Worm (Caenorhabditis elegans) whole organism, young adult: ENCODE data around the gene pyk-2.

ENCODE experiments used
- B0035.1 ChIP-seq: sonication (generic microtip); optimal IDR thresholded peaks from 2 replicates; lab custom pipeline; 2016; ENCODE audit warnings: missing genetic modification characterization, mild to moderate bottlenecking, missing compliant biosample characterization, missing genotype, missing genetic modification reagents
- C06A6.2 ChIP-seq: fragments of 200-800 bp; sonication (Bioruptor generic); conservative IDR thresholded peaks from 2 replicates; pipeline ENCODE4 v1.3.6; 2022; ENCODE audit warnings: missing genetic modification characterization, missing compliant biosample characterization
- F10E7.11 ChIP-seq: sonication (generic microtip); optimal IDR thresholded peaks from 2 replicates; lab custom pipeline; 2017; ENCODE audit warnings: mild to moderate bottlenecking, missing genetic modification characterization, moderate library complexity, missing compliant biosample characterization
- F23B12.7 ChIP-seq: sonication (generic microtip); optimal IDR thresholded peaks from 2 replicates; lab custom pipeline; 2017; ENCODE audit warnings: missing genetic modification characterization, mild to moderate bottlenecking, missing compliant biosample characterization, antibody characterized with exemption, moderate library complexity; ENCODE audit not compliant: insufficient read depth
- F33H1.4 ChIP-seq: fragments of 200-800 bp; sonication (Bioruptor generic); IDR thresholded peaks from 2 replicates; pipeline ENCODE4 v1.3.6; 2022; ENCODE audit warnings: missing genetic modification reagents, missing genetic modification characterization, missing compliant biosample characterization
- F55B11.4 ChIP-seq: sonication (generic microtip); optimal IDR thresholded peaks from 2 replicates; lab custom pipeline; 2016; ENCODE audit warnings: missing compliant biosample characterization, missing genetic modification characterization, borderline replicate concordance; ENCODE audit not compliant: insufficient read depth
- K12H6.12 ChIP-seq: fragments of 200-800 bp; sonication (Bioruptor generic); optimal IDR thresholded peaks from 2 replicates; lab custom pipeline; 2018; ENCODE audit warnings: mild to moderate bottlenecking, missing genetic modification characterization, missing compliant biosample characterization
- Y56A3A.18 ChIP-seq: fragments of 200-800 bp; sonication (Bioruptor generic); IDR thresholded peaks from 2 replicates; pipeline ENCODE4 v1.3.6; 2022; ENCODE audit warnings: missing genetic modification reagents, missing genetic modification characterization, missing compliant biosample characterization
- Y67H2A.10 ChIP-seq: fragments of 200-800 bp; sonication (Bioruptor generic); conservative IDR thresholded peaks from 2 replicates; pipeline ENCODE4 v1.3.6; 2022; ENCODE audit warnings: missing genetic modification reagents, missing genetic modification characterization, missing compliant biosample characterization
- ama-1 ChIP-seq, 3 experiments: fragments of 150-350 bp in 1 of 3; sonication (generic microtip) in 2 of 3; optimal IDR thresholded peaks; 2 replicates each; lab custom pipeline; 2014 to 2018; ENCODE audit warnings: missing biosample characterization in 2 of 3, missing genetic modification characterization in 2 of 3, missing genetic modification reagents in 2 of 3
- aptf-2 ChIP-seq: fragments of 200-800 bp; sonication (Bioruptor generic); conservative IDR thresholded peaks from 2 replicates; pipeline ENCODE4 v1.3.6; 2022; ENCODE audit warnings: missing genetic modification reagents, missing genetic modification characterization, missing compliant biosample characterization
- aptf-3 ChIP-seq: fragments of 200-800 bp; sonication (Bioruptor generic); IDR thresholded peaks from 2 replicates; pipeline ENCODE4 v1.3.6; 2022; ENCODE audit warnings: missing genetic modification characterization, missing compliant biosample characterization
- attf-3 ChIP-seq: fragments of 200-800 bp; sonication (Bioruptor generic); conservative IDR thresholded peaks from 2 replicates; pipeline ENCODE4 v1.3.6; 2022; ENCODE audit warnings: missing genetic modification reagents, missing genetic modification characterization, missing compliant biosample characterization
- bed-1 ChIP-seq: fragments of 200-800 bp; sonication (Bioruptor generic); IDR thresholded peaks from 2 replicates; pipeline ENCODE4 v1.3.6; 2022; ENCODE audit warnings: missing genetic modification reagents, missing genetic modification characterization, missing compliant biosample characterization
- bed-2 ChIP-seq: fragments of 200-800 bp; sonication (Bioruptor generic); IDR thresholded peaks from 2 replicates; pipeline ENCODE4 v1.3.6; 2022; ENCODE audit warnings: missing genetic modification reagents, missing genetic modification characterization, missing compliant biosample characterization
- ccch-3 ChIP-seq: fragments of 200-800 bp; sonication (Bioruptor generic); optimal IDR thresholded peaks from 2 replicates; lab custom pipeline; 2018; ENCODE audit warnings: mild to moderate bottlenecking, missing genetic modification characterization, missing compliant biosample characterization
- cebp-1 ChIP-seq, 2 experiments: fragments of 200-800 bp in 1 of 2; sonication (Bioruptor generic) in 1 of 2; sonication (generic microtip) in 1 of 2; IDR thresholded peaks in 1 of 2; optimal IDR thresholded peaks in 1 of 2; 2 replicates each; pipeline versions ENCODE4 v1.3.6 to Lab custom; 2017 to 2022; ENCODE audit warnings: missing compliant biosample characterization in 2 of 2, missing genetic modification characterization in 2 of 2, mild to moderate bottlenecking in 1 of 2, missing genetic modification reagents in 1 of 2, moderate library complexity in 1 of 2
- ceh-79 ChIP-seq: sonication (generic microtip); optimal IDR thresholded peaks from 2 replicates; lab custom pipeline; 2017; ENCODE audit warnings: mild to moderate bottlenecking, missing genetic modification characterization, missing compliant biosample characterization
- dox-1 ChIP-seq: fragments of 200-800 bp; sonication (Bioruptor generic); IDR thresholded peaks from 2 replicates; pipeline ENCODE4 v1.3.6; 2022; ENCODE audit warnings: missing genetic modification reagents, missing genetic modification characterization, missing compliant biosample characterization
- dpl-1 ChIP-seq: fragments of 150-350 bp; optimal IDR thresholded peaks from 2 replicates; lab custom pipeline; 2014; ENCODE audit warnings: missing biosample characterization, missing genetic modification reagents, missing genetic modification characterization
- efl-1 ChIP-seq: fragments of 150-350 bp; optimal IDR thresholded peaks from 2 replicates; lab custom pipeline; 2014; ENCODE audit warnings: missing biosample characterization, missing genetic modification reagents, missing genetic modification characterization
- egl-44 ChIP-seq: fragments of 200-800 bp; sonication (Bioruptor generic); IDR thresholded peaks from 2 replicates; pipeline ENCODE4 v1.3.6; 2022; ENCODE audit warnings: missing genetic modification reagents, missing genetic modification characterization, missing compliant biosample characterization
- hlh-12 ChIP-seq: sonication (generic microtip); optimal IDR thresholded peaks from 2 replicates; lab custom pipeline; 2016; ENCODE audit warnings: missing genetic modification characterization, missing compliant biosample characterization
- hlh-26 ChIP-seq: fragments of 200-800 bp; sonication (Bioruptor generic); conservative IDR thresholded peaks from 2 replicates; pipeline ENCODE4 v1.3.6; 2022; ENCODE audit warnings: missing genetic modification reagents, missing genetic modification characterization, missing compliant biosample characterization
- let-607 ChIP-seq, 2 experiments: fragments of 200-800 bp in 1 of 2; sonication (Bioruptor generic) in 1 of 2; sonication (generic microtip) in 1 of 2; optimal IDR thresholded peaks; 2 replicates each; lab custom pipeline; 2016 to 2018; ENCODE audit warnings: mild to moderate bottlenecking in 2 of 2, missing compliant biosample characterization in 2 of 2, missing genetic modification characterization in 2 of 2, moderate library complexity in 2 of 2, missing genotype in 1 of 2
- lin-54 ChIP-seq: fragments of 200-800 bp; sonication (Bioruptor generic); optimal IDR thresholded peaks from 2 replicates; lab custom pipeline; 2018; ENCODE audit warnings: mild to moderate bottlenecking, missing genetic modification characterization, missing compliant biosample characterization
- lsl-1 ChIP-seq: fragments of 200-800 bp; sonication (Bioruptor generic); optimal IDR thresholded peaks from 2 replicates; lab custom pipeline; 2018; ENCODE audit warnings: mild to moderate bottlenecking, missing genetic modification characterization, moderate library complexity, missing compliant biosample characterization
- madf-3 ChIP-seq: fragments of 200-800 bp; sonication (Bioruptor generic); IDR thresholded peaks from 2 replicates; pipeline ENCODE4 v1.3.6; 2022; ENCODE audit warnings: missing genetic modification reagents, missing genetic modification characterization, missing compliant biosample characterization
- mel-28 ChIP-seq: sonication (generic microtip); optimal IDR thresholded peaks from 2 replicates; lab custom pipeline; 2016; ENCODE audit warnings: borderline replicate concordance, mild to moderate bottlenecking, missing genetic modification characterization, missing compliant biosample characterization
- nfya-2 ChIP-seq: fragments of 200-800 bp; sonication (Bioruptor generic); IDR thresholded peaks from 2 replicates; pipeline ENCODE4 v1.3.6; 2022; ENCODE audit warnings: missing genetic modification reagents, missing genetic modification characterization, missing compliant biosample characterization
- nhr-27 ChIP-seq: fragments of 200-800 bp; sonication (Bioruptor generic); optimal IDR thresholded peaks from 2 replicates; lab custom pipeline; 2018; ENCODE audit warnings: mild to moderate bottlenecking, missing genetic modification characterization, moderate library complexity, missing compliant biosample characterization
- nhr-90 ChIP-seq: sonication (generic microtip); optimal IDR thresholded peaks from 2 replicates; lab custom pipeline; 2016; ENCODE audit warnings: missing genotype, mild to moderate bottlenecking, missing genetic modification characterization, missing compliant biosample characterization
- repo-1 ChIP-seq: sonication (generic microtip); optimal IDR thresholded peaks from 2 replicates; lab custom pipeline; 2017; ENCODE audit warnings: mild to moderate bottlenecking, missing genetic modification characterization, missing compliant biosample characterization
- rpc-1 ChIP-seq, 2 experiments: fragments of 150-350 bp in 1 of 2; sonication (generic microtip) in 1 of 2; optimal IDR thresholded peaks; 2 replicates each; lab custom pipeline; 2014 to 2018; ENCODE audit warnings: missing biosample characterization in 1 of 2, missing genetic modification characterization in 1 of 2, missing genetic modification reagents in 1 of 2, missing genotype in 1 of 2
- snpc-1.1 ChIP-seq: sonication (generic microtip); optimal IDR thresholded peaks from 2 replicates; lab custom pipeline; 2017; ENCODE audit warnings: missing genetic modification characterization, mild to moderate bottlenecking, missing compliant biosample characterization, antibody characterized with exemption, moderate library complexity, missing genotype, missing genetic modification reagents; ENCODE audit not compliant: insufficient read depth
- snpc-4 ChIP-seq, 5 experiments: fragments of 150-350 bp in 1 of 5; sonication (generic microtip) in 4 of 5; optimal IDR thresholded peaks; 2 replicates each; lab custom pipeline; 2014 to 2018; ENCODE audit warnings: missing genetic modification characterization in 5 of 5, missing biosample characterization in 3 of 5, antibody characterized with exemption in 2 of 5, mild to moderate bottlenecking in 2 of 5, missing compliant biosample characterization in 2 of 5, missing genotype in 2 of 5, moderate library complexity in 2 of 5, missing genetic modification reagents in 1 of 5
- sptf-2 ChIP-seq: fragments of 200-800 bp; sonication (Bioruptor generic); optimal IDR thresholded peaks from 2 replicates; lab custom pipeline; 2018; ENCODE audit warnings: mild to moderate bottlenecking, missing genetic modification characterization, missing compliant biosample characterization
- tbx-9 ChIP-seq: sonication (generic microtip); optimal IDR thresholded peaks from 2 replicates; lab custom pipeline; 2016; ENCODE audit warnings: borderline replicate concordance, missing genetic modification characterization, inconsistent platforms, missing compliant biosample characterization
- ztf-25 ChIP-seq: fragments of 200-800 bp; sonication (Bioruptor generic); IDR thresholded peaks from 2 replicates; pipeline ENCODE4 v1.3.6; 2022; ENCODE audit warnings: missing genetic modification reagents, missing genetic modification characterization, missing compliant biosample characterization

Gene pyk-2

ce11 chrIV:10899091-10899490 is 10.6 kb upstream of the pyk-2 start, which contains the start of the genes F13E9.9 and F13E9.19:
Gene F13E9.9, minus strand, starts transcription at chrIV:10899191.
Gene F13E9.19, plus strand, starts transcription at chrIV:10899406.
- TF ChIP-seq F10E7.11 (tag; lab: Kevin White, UChicago) (no peak), dpl-1 (GFP tag; lab: Kevin White, UChicago) (no peak), madf-3 (no peak), sptf-2 (GFP tag; lab: Kevin White, UChicago) (no peak), hlh-12 (tag; lab: Kevin White, UChicago) (no peak), cebp-1 (GFP tag; IDR thresholded peaks at IDR 0.05; lab: Robert Waterston, UW) (no peak), cebp-1 (tag; optimal IDR thresholded peaks at IDR 0.05; lab: Kevin White, UChicago) (no peak), repo-1 (no peak)

ce11 chrIV:10900083-10900482 is 9.6 kb upstream of the pyk-2 start, which contains the start of gene srlf-30:
Gene srlf-30, plus strand, starts transcription at chrIV:10900383.
- no peak for TF ChIP-seq mel-28 (tag; lab: Kevin White, UChicago)

ce11 chrIV:10902476-10902875 is 7.2 kb upstream of the pyk-2 start:
- TF ChIP-seq C06A6.2 (no peak), bed-2 (GFP tag; lab: Robert Waterston, UW) (no peak), dpl-1 (GFP tag; lab: Kevin White, UChicago) (no peak), snpc-4 (GFP tag; optimal IDR thresholded peaks at IDR 0.05; lab: Kevin White, UChicago) (no peak), snpc-4 (tag; optimal IDR thresholded peaks at IDR 0.05; lab: Kevin White, UChicago) (no peak), Y56A3A.18 (GFP tag; lab: Robert Waterston, UW) (no peak), K12H6.12 (no peak), nfya-2 (GFP tag; lab: Robert Waterston, UW) (no peak), Y67H2A.10 (GFP tag; lab: Robert Waterston, UW) (no peak), nhr-27 (tag; lab: Kevin White, UChicago) (no peak), F23B12.7 (tag; lab: Kevin White, UChicago) (no peak), F33H1.4 (no peak), ama-1 (optimal IDR thresholded peaks at IDR 0.05; lab: Kevin White, UChicago) (no peak), ama-1 (GFP tag; optimal IDR thresholded peaks at IDR 0.05; lab: Kevin White, UChicago) (no peak), B0035.1 (no peak), nhr-90 (tag; lab: Kevin White, UChicago) (no peak), egl-44 (no peak), ceh-79 (tag; lab: Kevin White, UChicago) (no peak)
- TF ChIP-seq, all 124 proteins: peak for 0

ce11 chrIV:10904282-10904681 is 5.4 kb upstream of the pyk-2 start, which contains the start of gene ZK596.3:
Gene ZK596.3, minus strand, starts transcription at chrIV:10904382.
- TF ChIP-seq rpc-1 (optimal IDR thresholded peaks at IDR 0.05; lab: Kevin White, UChicago) (no peak), rpc-1 (tag; optimal IDR thresholded peaks at IDR 0.05; lab: Kevin White, UChicago) (no peak), dox-1 (GFP tag; lab: Robert Waterston, UW) (no peak), ztf-25 (no peak), lin-54 (GFP tag; lab: Kevin White, UChicago) (no peak), hlh-26 (GFP tag; lab: Robert Waterston, UW) (no peak), snpc-1.1 (no peak), aptf-2 (no peak), bed-1 (GFP tag; lab: Robert Waterston, UW) (no peak), ccch-3 (no peak), lsl-1 (no peak), efl-1 (no peak), let-607 (tag; optimal IDR thresholded peaks at IDR 0.05; lab: Kevin White, UChicago) (no peak), aptf-3 (GFP tag; lab: Robert Waterston, UW) (no peak), tbx-9 (tag; lab: Kevin White, UChicago) (no peak), F55B11.4 (no peak), nhr-27 (tag; lab: Kevin White, UChicago) (no peak), hlh-12 (tag; lab: Kevin White, UChicago) (no peak), attf-3 (GFP tag; lab: Robert Waterston, UW) (no peak), bed-2 (GFP tag; lab: Robert Waterston, UW) (no peak)
